Fruit fly (Drosophila melanogaster) whole organism: ENCODE data around the gene CG10839.

Experiments used
- CG8478 ChIP-seq: fragments of >200 bp; optimal IDR thresholded peaks from 2 replicates; lab custom pipeline; 2018; ENCODE audit warnings: inconsistent platforms
- Dll ChIP-seq: fragments of >200 bp; optimal IDR thresholded peaks from 2 replicates; lab custom pipeline; 2017
- EcR ChIP-seq, 2 experiments: fragments of >200 bp; optimal IDR thresholded peaks; 2 replicates each; lab custom pipeline; 2017; ENCODE audit warnings: missing biosample characterization in 2 of 2, missing genetic modification characterization in 2 of 2, missing genetic modification reagents in 2 of 2
- pan ChIP-seq: fragments of >200 bp; optimal IDR thresholded peaks from 2 replicates; lab custom pipeline; 2017
- psq ChIP-seq: fragments of >200 bp; optimal IDR thresholded peaks from 2 replicates; lab custom pipeline; 2017
- usp ChIP-seq: fragments of >200 bp; optimal IDR thresholded peaks from 2 replicates; lab custom pipeline; 2017; ENCODE audit warnings: missing biosample characterization, missing genetic modification characterization, mixed read lengths

The CG10839 gene

dm6 chr2L:15979186-15979585 is at the start of gene CG10839:
Gene CG10839, plus strand, starts transcription at chr2L:15979486.
- TF ChIP-seq usp (GFP tag; lab: Kevin White, UChicago) (no peak), Dll (lab: Kevin White, UChicago) (no peak), EcR (GFP tag; optimal IDR thresholded peaks at IDR 0.05; lab: Kevin White, UChicago) (no peak), CG8478 (lab: Kevin White, UChicago) (no peak), pan (no peak), psq (lab: Kevin White, UChicago) (no peak)

- no peak for TF ChIP-seq CG8478 (lab: Kevin White, UChicago)
- TF ChIP-seq pan = no peak
- no peak for TF ChIP-seq EcR (GFP tag; optimal IDR thresholded peaks at IDR 0.05; lab: Kevin White, UChicago)
- no peak for TF ChIP-seq usp (GFP tag; lab: Kevin White, UChicago)
- no peak for TF ChIP-seq psq (lab: Kevin White, UChicago)
- no peak for TF ChIP-seq Dll (lab: Kevin White, UChicago)
Measured at dm6 chr2L:15936138-15936537, 43.1 kb upstream of the CG10839 start.

- no peak for TF ChIP-seq EcR (GFP tag; optimal IDR thresholded peaks at IDR 0.05; lab: Kevin White, UChicago)
- TF ChIP-seq Dll (lab: Kevin White, UChicago) = no peak
- TF ChIP-seq psq (lab: Kevin White, UChicago) = no peak
- no peak for TF ChIP-seq usp (GFP tag; lab: Kevin White, UChicago)
- no peak for TF ChIP-seq CG8478 (lab: Kevin White, UChicago)
- no peak for TF ChIP-seq pan
Measured at dm6 chr2L:15941141-15941540, 38.1 kb upstream of the CG10839 start, which contains the start of gene CG12448. Gene CG12448, plus strand, starts transcription at chr2L:15941441.

- TF ChIP-seq pan (no peak), psq (lab: Kevin White, UChicago) (no peak), usp (GFP tag; lab: Kevin White, UChicago) (no peak), CG8478 (lab: Kevin White, UChicago) (no peak), Dll (lab: Kevin White, UChicago) (no peak), EcR (GFP tag; optimal IDR thresholded peaks at IDR 0.05; lab: Kevin White, UChicago) (no peak)
Measured at dm6 chr2L:15949457-15949856, 29.8 kb upstream of the CG10839 start.

dm6 chr2L:15957558-15957957 is 21.7 kb upstream of the CG10839 start, which contains the start of gene CG18063:
Gene CG18063, plus strand, starts transcription at chr2L:15957858.
- TF ChIP-seq EcR (GFP tag; optimal IDR thresholded peaks at IDR 0.05; lab: Kevin White, UChicago) = no peak
- no peak for TF ChIP-seq psq (lab: Kevin White, UChicago)
- TF ChIP-seq Dll (lab: Kevin White, UChicago) = no peak
- TF ChIP-seq pan = no peak
- no peak for TF ChIP-seq CG8478 (lab: Kevin White, UChicago)
- TF ChIP-seq usp (GFP tag; lab: Kevin White, UChicago) = no peak

dm6 chr2L:15962335-15962734 is 17.0 kb upstream of the CG10839 start, which contains the start of gene beat-Ib:
Gene beat-Ib, minus strand, starts transcription at chr2L:15962435.
- no peak for TF ChIP-seq Dll (lab: Kevin White, UChicago)
- TF ChIP-seq psq (lab: Kevin White, UChicago) = no peak
- no peak for TF ChIP-seq CG8478 (lab: Kevin White, UChicago)
- TF ChIP-seq usp (GFP tag; lab: Kevin White, UChicago) = no peak
- no peak for TF ChIP-seq EcR (GFP tag; optimal IDR thresholded peaks at IDR 0.05; lab: Kevin White, UChicago)
- no peak for TF ChIP-seq pan

dm6 chr2L:16000199-16000598 is 20.9 kb downstream of the CG10839 start, which contains the start of gene beat-Ic:
Gene beat-Ic, plus strand, starts transcription at chr2L:16000291.
- no peak for TF ChIP-seq Dll (lab: Kevin White, UChicago)
- TF ChIP-seq psq (lab: Kevin White, UChicago) = no peak
- no peak for TF ChIP-seq CG8478 (lab: Kevin White, UChicago)
- TF ChIP-seq usp (GFP tag; lab: Kevin White, UChicago) = no peak
- TF ChIP-seq EcR (GFP tag; optimal IDR thresholded peaks at IDR 0.05; lab: Kevin White, UChicago) = no peak
- no peak for TF ChIP-seq pan

dm6 chr2L:16003541-16003940 is 24.3 kb downstream of the CG10839 start, which contains the start of gene CG34167:
Gene CG34167, minus strand, starts transcription at chr2L:16003641.
- TF ChIP-seq CG8478 (lab: Kevin White, UChicago) = no peak
- TF ChIP-seq Dll (lab: Kevin White, UChicago) = no peak
- TF ChIP-seq usp (GFP tag; lab: Kevin White, UChicago) = no peak
- no peak for TF ChIP-seq psq (lab: Kevin White, UChicago)
- no peak for TF ChIP-seq EcR (GFP tag; optimal IDR thresholded peaks at IDR 0.05; lab: Kevin White, UChicago)
- TF ChIP-seq pan = no peak

- no peak for TF ChIP-seq EcR (GFP tag; optimal IDR thresholded peaks at IDR 0.05; lab: Kevin White, UChicago)
- TF ChIP-seq usp (GFP tag; lab: Kevin White, UChicago) = no peak
- no peak for TF ChIP-seq CG8478 (lab: Kevin White, UChicago)
- no peak for TF ChIP-seq Dll (lab: Kevin White, UChicago)
- no peak for TF ChIP-seq pan
- TF ChIP-seq psq (lab: Kevin White, UChicago) = no peak
Measured at dm6 chr2L:16004025-16004424, 24.7 kb downstream of the CG10839 start, which contains the start of the genes CG13245 and CG43816. Gene CG13245, plus strand, starts transcription at chr2L:16004325. Gene CG43816, plus strand, starts transcription at chr2L:16004325.

dm6 chr2L:16006179-16006578 is 26.9 kb downstream of the CG10839 start, which contains the start of gene CG31820:
Gene CG31820, minus strand, starts transcription at chr2L:16006279.
- TF ChIP-seq psq (lab: Kevin White, UChicago) (no peak), usp (GFP tag; lab: Kevin White, UChicago) (no peak), CG8478 (lab: Kevin White, UChicago) (no peak), pan (no peak), EcR (GFP tag; optimal IDR thresholded peaks at IDR 0.05; lab: Kevin White, UChicago) (no peak), Dll (lab: Kevin White, UChicago) (no peak)

- no peak for TF ChIP-seq CG8478 (lab: Kevin White, UChicago)
Measured at dm6 chr2L:16026693-16027092, 47.4 kb downstream of the CG10839 start.
